Fruit fly (Drosophila melanogaster) whole organism, embryonic: ENCODE results near the gene CG7841.

ENCODE experiments used
- ATbp ChIP-seq: fragments of 200-800 bp; sonication (Bioruptor generic); optimal IDR thresholded peaks from 2 replicates; lab custom pipeline; 2017; ENCODE audit warnings: missing biosample characterization, mild to moderate bottlenecking, missing genetic modification characterization, missing genetic modification reagents
- Antp ChIP-seq: fragments of 200-800 bp; sonication (Bioruptor generic); optimal IDR thresholded peaks from 3 replicates; lab custom pipeline; 2016; ENCODE audit warnings: missing biosample characterization, missing genetic modification characterization
- BEAF-32 ChIP-seq: fragments of 200-800 bp; sonication (Bioruptor generic); optimal IDR thresholded peaks from 3 replicates; lab custom pipeline; 2017; ENCODE audit warnings: missing biosample characterization, missing genetic modification characterization, mild to moderate bottlenecking, moderate library complexity, missing genetic modification reagents
- CG10274 ChIP-seq: fragments of 200-800 bp; sonication (Bioruptor generic); optimal IDR thresholded peaks from 3 replicates; lab custom pipeline; 2017; ENCODE audit warnings: missing biosample characterization, mild to moderate bottlenecking, missing genetic modification characterization
- CG10543 ChIP-seq: fragments of 200-800 bp; sonication (Bioruptor generic); optimal IDR thresholded peaks from 3 replicates; lab custom pipeline; 2017; ENCODE audit warnings: missing biosample characterization, mild to moderate bottlenecking, missing genetic modification characterization, moderate library complexity
- CG15269 ChIP-seq: fragments of 200-800 bp; sonication (Bioruptor generic); optimal IDR thresholded peaks from 2 replicates; lab custom pipeline; 2018; ENCODE audit warnings: missing biosample characterization, mild to moderate bottlenecking, missing genetic modification characterization, moderate library complexity
- CG2116 ChIP-seq: fragments of 200-800 bp; sonication (Bioruptor generic); optimal IDR thresholded peaks from 3 replicates; lab custom pipeline; 2018; ENCODE audit warnings: missing biosample characterization, mild to moderate bottlenecking, missing genetic modification characterization
- CG32772 ChIP-seq: fragments of 200-800 bp; sonication (Bioruptor generic); IDR thresholded peaks from 2 replicates; pipeline ENCODE4 v1.3.6; 2022; ENCODE audit warnings: missing biosample characterization, missing genetic modification characterization
- CG3281 ChIP-seq: fragments of 200-800 bp; sonication (Bioruptor generic); optimal IDR thresholded peaks from 3 replicates; lab custom pipeline; 2017; ENCODE audit warnings: missing biosample characterization, mild to moderate bottlenecking, missing genetic modification characterization
- CG3847 ChIP-seq: fragments of 200-800 bp; sonication (Bioruptor generic); IDR thresholded peaks from 2 replicates; pipeline ENCODE4 v1.3.6; 2022; ENCODE audit warnings: missing biosample characterization, missing genetic modification characterization
- CG4328 ChIP-seq: fragments of 200-800 bp; sonication (Bioruptor generic); optimal IDR thresholded peaks from 3 replicates; lab custom pipeline; 2017; ENCODE audit warnings: missing biosample characterization, missing genetic modification reagents, missing genetic modification characterization
- CG6765 ChIP-seq: fragments of 200-800 bp; sonication (Bioruptor generic); optimal IDR thresholded peaks from 3 replicates; lab custom pipeline; 2017; ENCODE audit warnings: missing biosample characterization, mild to moderate bottlenecking, missing genetic modification characterization
- CG7556 ChIP-seq: fragments of 200-800 bp; sonication (Bioruptor generic); optimal IDR thresholded peaks from 2 replicates; lab custom pipeline; 2017; ENCODE audit warnings: missing biosample characterization, mild to moderate bottlenecking, missing genetic modification characterization
- CG8290 ChIP-seq, 3 experiments: fragments of 200-800 bp; sonication (Bioruptor generic); optimal IDR thresholded peaks; 2 replicates each; lab custom pipeline; 2016 to 2019; ENCODE audit warnings: missing biosample characterization in 3 of 3, missing genetic modification characterization in 3 of 3, mild to moderate bottlenecking in 2 of 3, moderate library complexity in 1 of 3
- CG8388 ChIP-seq: fragments of 200-800 bp; sonication (Bioruptor generic); optimal IDR thresholded peaks from 2 replicates; lab custom pipeline; 2019; ENCODE audit warnings: missing biosample characterization, mild to moderate bottlenecking, missing genetic modification characterization, moderate library complexity
- CHES-1-like ChIP-seq: fragments of 200-800 bp; sonication (Bioruptor generic); optimal IDR thresholded peaks from 2 replicates; lab custom pipeline; 2016; ENCODE audit warnings: missing biosample characterization, missing genetic modification characterization
- CTCF ChIP-seq: fragments of 200-800 bp; sonication (Bioruptor generic); optimal IDR thresholded peaks from 2 replicates; lab custom pipeline; 2017; ENCODE audit warnings: missing biosample characterization, mild to moderate bottlenecking, missing genetic modification characterization, moderate library complexity
- D19B ChIP-seq: fragments of 200-800 bp; sonication (Bioruptor generic); optimal IDR thresholded peaks from 2 replicates; lab custom pipeline; 2017; ENCODE audit warnings: missing biosample characterization, mild to moderate bottlenecking, missing genetic modification characterization
- Dll ChIP-seq: fragments of 200-800 bp; sonication (Bioruptor generic); IDR thresholded peaks from 4 replicates; pipeline ENCODE4 v1.3.6; 2022; ENCODE audit warnings: missing biosample characterization, missing genetic modification characterization; ENCODE audit not compliant: partially characterized antibody
- Dp ChIP-seq: fragments of 200-800 bp; sonication (Bioruptor generic); optimal IDR thresholded peaks from 2 replicates; lab custom pipeline; 2018; ENCODE audit warnings: missing biosample characterization, mild to moderate bottlenecking, missing genetic modification characterization, moderate library complexity
- E2f2 ChIP-seq: fragments of 200-800 bp; sonication (Bioruptor generic); IDR thresholded peaks from 2 replicates; pipeline ENCODE4 v1.3.6; 2022; ENCODE audit warnings: missing biosample characterization, missing genetic modification characterization
- ERR ChIP-seq: fragments of 200-800 bp; sonication (Bioruptor generic); optimal IDR thresholded peaks from 2 replicates; lab custom pipeline; 2016; ENCODE audit warnings: missing biosample characterization, missing genetic modification characterization
- HLH3B ChIP-seq: fragments of 200-800 bp; sonication (Bioruptor generic); IDR thresholded peaks from 2 replicates; pipeline ENCODE4 v1.3.6; 2022; ENCODE audit warnings: missing biosample characterization, missing genetic modification characterization
- Trl ChIP-seq, 3 experiments: fragments of >200 bp in 2 of 3; fragments of 200-800 bp in 1 of 3; sonication (Bioruptor generic) in 1 of 3; optimal IDR thresholded peaks; 2 replicates in 1 of 3; 3 replicates in 2 of 3; lab custom pipeline; 2016 to 2017; ENCODE audit warnings: missing biosample characterization in 1 of 3, missing genetic modification characterization in 1 of 3
- Xrp1 ChIP-seq: fragments of 200-800 bp; sonication (Bioruptor generic); IDR thresholded peaks from 2 replicates; pipeline ENCODE4 v1.3.6; 2022; ENCODE audit warnings: missing biosample characterization, missing genetic modification characterization
- al ChIP-seq: fragments of 200-800 bp; sonication (Bioruptor generic); IDR thresholded peaks from 2 replicates; pipeline ENCODE4 v1.3.6; 2022; ENCODE audit warnings: missing biosample characterization, missing genetic modification characterization
- amos ChIP-seq: fragments of 200-800 bp; sonication (Bioruptor generic); IDR thresholded peaks from 2 replicates; pipeline ENCODE4 v1.3.6; 2022; ENCODE audit warnings: missing biosample characterization, missing genetic modification characterization; ENCODE audit not compliant: partially characterized antibody
- exex ChIP-seq: fragments of 200-800 bp; sonication (Bioruptor generic); optimal IDR thresholded peaks from 4 replicates; lab custom pipeline; 2018; ENCODE audit warnings: missing biosample characterization, mild to moderate bottlenecking, missing genetic modification characterization, moderate library complexity
- gcm ChIP-seq: fragments of 200-800 bp; sonication (Bioruptor generic); optimal IDR thresholded peaks from 2 replicates; lab custom pipeline; 2019; ENCODE audit warnings: missing biosample characterization, mild to moderate bottlenecking, missing genetic modification characterization, moderate library complexity
- gfzf ChIP-seq: fragments of 200-800 bp; sonication (Bioruptor generic); optimal IDR thresholded peaks from 2 replicates; lab custom pipeline; 2016; ENCODE audit warnings: missing biosample characterization, mild to moderate bottlenecking, missing genetic modification characterization, moderate library complexity
- gt ChIP-seq: fragments of 200-800 bp; sonication (Bioruptor generic); IDR thresholded peaks from 2 replicates; pipeline ENCODE4 v1.3.6; 2022; ENCODE audit warnings: missing biosample characterization, missing genetic modification characterization
- ham ChIP-seq: fragments of 200-800 bp; sonication (Bioruptor generic); IDR thresholded peaks from 2 replicates; pipeline ENCODE4 v1.3.6; 2022; ENCODE audit warnings: missing biosample characterization, missing genetic modification characterization
- kah ChIP-seq: fragments of 200-800 bp; sonication (Bioruptor generic); optimal IDR thresholded peaks from 2 replicates; lab custom pipeline; 2018; ENCODE audit warnings: missing biosample characterization, mild to moderate bottlenecking, missing genetic modification characterization
- lbe ChIP-seq: fragments of 200-800 bp; sonication (Bioruptor generic); optimal IDR thresholded peaks from 2 replicates; lab custom pipeline; 2016; ENCODE audit warnings: missing biosample characterization, mild to moderate bottlenecking, missing genetic modification characterization
- lov ChIP-seq, 2 experiments: fragments of 200-800 bp in 1 of 2; fragments of >200 bp in 1 of 2; sonication (Bioruptor generic) in 1 of 2; IDR thresholded peaks in 1 of 2; optimal IDR thresholded peaks in 1 of 2; 2 replicates in 1 of 2; 3 replicates in 1 of 2; pipeline versions ENCODE4 v1.3.6 to Lab custom; 2017 to 2022; ENCODE audit warnings: missing biosample characterization in 1 of 2, missing genetic modification characterization in 1 of 2
- oc ChIP-seq: fragments of 200-800 bp; sonication (Bioruptor generic); optimal IDR thresholded peaks from 2 replicates; lab custom pipeline; 2018; ENCODE audit warnings: missing biosample characterization, mild to moderate bottlenecking, missing genetic modification characterization, moderate library complexity
- odd ChIP-seq: fragments of 200-800 bp; sonication (Bioruptor generic); optimal IDR thresholded peaks from 2 replicates; lab custom pipeline; 2017; ENCODE audit warnings: missing biosample characterization, mild to moderate bottlenecking, missing genetic modification characterization
- pan ChIP-seq, 4 experiments: fragments of >200 bp in 3 of 4; fragments of 200-800 bp in 1 of 4; sonication (Bioruptor generic) in 1 of 4; optimal IDR thresholded peaks in 3 of 4; IDR thresholded peaks in 1 of 4; 2 replicates each; pipeline versions ENCODE4 v1.3.6 to Lab custom; 2017 to 2022; ENCODE audit warnings: missing biosample characterization in 2 of 4, missing genetic modification characterization in 2 of 4, mixed read lengths in 1 of 4
- pum ChIP-seq: fragments of 200-800 bp; sonication (Bioruptor generic); optimal IDR thresholded peaks from 2 replicates; lab custom pipeline; 2016; ENCODE audit warnings: missing biosample characterization, missing genetic modification characterization
- pzg ChIP-seq: fragments of 200-800 bp; sonication (Bioruptor generic); optimal IDR thresholded peaks from 3 replicates; lab custom pipeline; 2018; ENCODE audit warnings: missing biosample characterization, mild to moderate bottlenecking, missing genetic modification characterization, moderate library complexity
- stwl ChIP-seq: fragments of 200-800 bp; sonication (Bioruptor generic); optimal IDR thresholded peaks from 3 replicates; lab custom pipeline; 2018; ENCODE audit warnings: missing biosample characterization, mild to moderate bottlenecking, missing genetic modification characterization, moderate library complexity
- sug ChIP-seq: fragments of 200-800 bp; optimal IDR thresholded peaks from 2 replicates; lab custom pipeline; 2019; ENCODE audit warnings: missing biosample characterization, mild to moderate bottlenecking, missing genetic modification characterization, moderate library complexity
- unpg ChIP-seq: fragments of 200-800 bp; sonication (Bioruptor generic); optimal IDR thresholded peaks from 3 replicates; lab custom pipeline; 2018; ENCODE audit warnings: missing biosample characterization, mild to moderate bottlenecking, missing genetic modification characterization, moderate library complexity
- vnd ChIP-seq: fragments of 200-800 bp; sonication (Bioruptor generic); IDR thresholded peaks from 3 replicates; pipeline ENCODE4 v1.3.6; 2022; ENCODE audit warnings: missing biosample characterization, missing genetic modification characterization; ENCODE audit not compliant: partially characterized antibody
- wor ChIP-seq: fragments of 200-800 bp; sonication (Bioruptor generic); IDR thresholded peaks from 2 replicates; pipeline ENCODE4 v1.3.6; 2022; ENCODE audit warnings: missing biosample characterization, missing genetic modification characterization
- zfh2 ChIP-seq: fragments of 200-800 bp; sonication (Bioruptor generic); optimal IDR thresholded peaks from 2 replicates; lab custom pipeline; 2016; ENCODE audit warnings: missing biosample characterization, missing genetic modification characterization

CG7841 gene

dm6 chr3L:15500813-15501645, 7.0 kb downstream of the CG7841 start, which contains the start of gene CG7272 (continued):
- TF ChIP-seq Trl (optimal IDR thresholded peaks at IDR 0.05; lab: Kevin White, UChicago) (no peak), Trl (GFP tag; optimal IDR thresholded peaks at IDR 0.05; lab: Kevin White, UChicago) (peak; percentile 30), Dp (GFP tag; lab: Kevin White, UChicago) (peak; percentile 92), HLH3B (GFP tag; lab: Robert Waterston, UW) (no peak), CG3847 (GFP tag; lab: Robert Waterston, UW) (peak; percentile 40; the same call in 1 of the 2 replicates), ATbp (peak; percentile 19), CG10543 (GFP tag; lab: Kevin White, UChicago) (peak; percentile 82), CHES-1-like (GFP tag; lab: Kevin White, UChicago) (peak; percentile 11), ERR (GFP tag; lab: Kevin White, UChicago) (peak; percentile 31), wor (GFP tag; lab: Robert Waterston, UW) (no peak), CG8388 (GFP tag; lab: Kevin White, UChicago) (no peak), zfh2 (peak; percentile 20), CG15269 (tag; lab: Kevin White, UChicago) (peak; percentile 27), lov (optimal IDR thresholded peaks at IDR 0.05; lab: Kevin White, UChicago) (no peak), lov (GFP tag; IDR thresholded peaks at IDR 0.05; lab: Robert Waterston, UW) (no peak), BEAF-32 (GFP tag; lab: Kevin White, UChicago) (peak; percentile 20), vnd (GFP tag; lab: Robert Waterston, UW) (peak; percentile 39; the same call in 2 of the 3 replicates), CTCF (GFP tag; lab: Kevin White, UChicago) (peak; percentile 23), CG2116 (GFP tag; lab: Kevin White, UChicago) (peak; percentile 62), al (GFP tag; lab: Robert Waterston, UW) (0 out of 2 replicates have a peak, but pooled peaks have one; percentile 13), kah (GFP tag; lab: Kevin White, UChicago) (no peak), CG4328 (GFP tag; lab: Kevin White, UChicago) (peak; percentile 27), exex (tag; lab: Kevin White, UChicago) (no peak), stwl (tag; lab: Kevin White, UChicago) (peak; percentile 17), CG3281 (GFP tag; lab: Kevin White, UChicago) (peak; percentile 3), pzg (GFP tag; lab: Kevin White, UChicago) (peak; percentile 83), pum (GFP tag; lab: Kevin White, UChicago) (no peak), gt (no peak), CG10274 (peak; percentile 29), E2f2 (GFP tag; lab: Robert Waterston, UW) (peak; percentile 97), CG6765 (GFP tag; lab: Kevin White, UChicago) (no peak), Antp (GFP tag; lab: Kevin White, UChicago) (peak; percentile 6), amos (peak; percentile 54; the same call in 1 of the 2 replicates), gcm (GFP tag; lab: Kevin White, UChicago) (peak; percentile 18), sug (tag; lab: Kevin White, UChicago) (peak; percentile 91), unpg (peak; percentile 7), lbe (GFP tag; lab: Kevin White, UChicago) (no peak), odd (GFP tag; lab: Kevin White, UChicago) (no peak), CG32772 (GFP tag; lab: Robert Waterston, UW) (no peak), CG7556 (GFP tag; lab: Kevin White, UChicago) (no peak), Dll (GFP tag; lab: Robert Waterston, UW) (peak; percentile 23; the same call in 1 of the 4 replicates), pan (optimal IDR thresholded peaks at IDR 0.05; lab: Kevin White, UChicago) (no peak), pan (GFP tag; optimal IDR thresholded peaks at IDR 0.05 in 1 of 2, IDR thresholded peaks at IDR 0.05 in 1 of 2) (peak in 1 of 2 experiments; percentile 27), Xrp1 (GFP tag; lab: Robert Waterston, UW) (peak; percentile 32; the same call in 1 of the 2 replicates), ham (GFP tag; lab: Robert Waterston, UW) (no peak), oc (tag; lab: Kevin White, UChicago) (peak; percentile 7), D19B (GFP tag; lab: Kevin White, UChicago) (peak; percentile 95), gfzf (GFP tag; lab: Kevin White, UChicago) (peak; percentile 82), CG8290 (GFP tag; optimal IDR thresholded peaks at IDR 0.05; lab: Kevin White, UChicago) (no peak), CG8290 (tag; optimal IDR thresholded peaks at IDR 0.05; lab: Kevin White, UChicago) (peak in 1 of 2 experiments; percentile 63)
